Fruit fly (Drosophila melanogaster) S2 (cell line): ENCODE measurements around the gene CG12310.

Experiments
- CG8478 ChIP-seq: fragments of >200 bp; optimal IDR thresholded peaks from 2 replicates; lab custom pipeline; 2018
- CTCF ChIP-seq, 2 experiments: fragments of >200 bp; optimal IDR thresholded peaks; 2 replicates each; lab custom pipeline; 2018

The CG12310 gene

dm6 chr3L:15050706-15051105 is at the start of gene CG12310:
CG12310 (minus strand) TSS chr3L:15050806.
- no peak for TF ChIP-seq CTCF (optimal IDR thresholded peaks at IDR 0.05; lab: Kevin White, UChicago)
- no peak for TF ChIP-seq CG8478 (lab: Kevin White, UChicago)

- TF ChIP-seq CTCF (optimal IDR thresholded peaks at IDR 0.05; lab: Kevin White, UChicago) = no peak
- TF ChIP-seq CG8478 (lab: Kevin White, UChicago) = no peak
These were observed 48.9 kb upstream of the CG12310 start for dm6 chr3L:15099541-15099940.

- TF ChIP-seq CTCF (optimal IDR thresholded peaks at IDR 0.05; lab: Kevin White, UChicago) (no peak), CG8478 (lab: Kevin White, UChicago) (no peak)
These were observed 48.3 kb upstream of the CG12310 start for dm6 chr3L:15098659-15099512.

- TF ChIP-seq CG8478 (lab: Kevin White, UChicago) = no peak
- TF ChIP-seq CTCF (optimal IDR thresholded peaks at IDR 0.05; lab: Kevin White, UChicago) = no peak
These were observed 47.4 kb upstream of the CG12310 start, which contains the start of gene Ctps for dm6 chr3L:15097878-15098520. Ctps (plus strand) TSS chr3L:15097914.

- TF ChIP-seq CG8478 (lab: Kevin White, UChicago) (no peak), CTCF (optimal IDR thresholded peaks at IDR 0.05; lab: Kevin White, UChicago) (no peak)
These were observed 44.1 kb upstream of the CG12310 start, which contains the start of the genes sstn, Plp and GlyRS for dm6 chr3L:15094589-15095288. sstn (minus strand) TSS chr3L:15094719. Plp (minus strand) TSS chr3L:15094724. GlyRS (plus strand) TSS chr3L:15095142.

dm6 chr3L:15093929-15094588 is 43.5 kb upstream of the CG12310 start:
- TF ChIP-seq CTCF (optimal IDR thresholded peaks at IDR 0.05; lab: Kevin White, UChicago) = no peak
- TF ChIP-seq CG8478 (lab: Kevin White, UChicago) = no peak

dm6 chr3L:15089887-15090679 is 39.5 kb upstream of the CG12310 start:
- no peak for TF ChIP-seq CTCF (optimal IDR thresholded peaks at IDR 0.05; lab: Kevin White, UChicago)
- TF ChIP-seq CG8478 (lab: Kevin White, UChicago) = no peak

dm6 chr3L:15089083-15089704 is 38.6 kb upstream of the CG12310 start:
- no peak for TF ChIP-seq CG8478 (lab: Kevin White, UChicago)
- no peak for TF ChIP-seq CTCF (optimal IDR thresholded peaks at IDR 0.05; lab: Kevin White, UChicago)

dm6 chr3L:15088285-15088684 is 37.7 kb upstream of the CG12310 start:
- no peak for TF ChIP-seq CG8478 (lab: Kevin White, UChicago)
- no peak for TF ChIP-seq CTCF (optimal IDR thresholded peaks at IDR 0.05; lab: Kevin White, UChicago)

- TF ChIP-seq CG8478 (lab: Kevin White, UChicago) (no peak), CTCF (optimal IDR thresholded peaks at IDR 0.05; lab: Kevin White, UChicago) (no peak)
These were observed 33.7 kb upstream of the CG12310 start for dm6 chr3L:15084288-15084687.

- TF ChIP-seq CG8478 (lab: Kevin White, UChicago) (no peak), CTCF (optimal IDR thresholded peaks at IDR 0.05; lab: Kevin White, UChicago) (peak; percentile 7 to 11)
These were observed 28.7 kb upstream of the CG12310 start for dm6 chr3L:15079278-15079677.

- TF ChIP-seq CTCF (optimal IDR thresholded peaks at IDR 0.05; lab: Kevin White, UChicago) = no peak
- TF ChIP-seq CG8478 (lab: Kevin White, UChicago) = no peak
These were observed 27.7 kb upstream of the CG12310 start, which contains the start of gene Or71a for dm6 chr3L:15078347-15078746. Or71a (minus strand) TSS chr3L:15078447.

- TF ChIP-seq CG8478 (lab: Kevin White, UChicago) (no peak), CTCF (optimal IDR thresholded peaks at IDR 0.05; lab: Kevin White, UChicago) (no peak)
These were observed 25.8 kb upstream of the CG12310 start for dm6 chr3L:15076380-15076779.
